Worm (Caenorhabditis elegans) whole organism, L3 larva: ENCODE data around the gene ctbp-1.

Experiments used
- ama-1 ChIP-seq: fragments of 150-350 bp; optimal IDR thresholded peaks from 2 replicates; lab custom pipeline; 2018
- ceh-16 ChIP-seq: sonication (generic microtip); optimal IDR thresholded peaks from 2 replicates; lab custom pipeline; 2017; ENCODE audit warnings: missing biosample characterization, missing genetic modification characterization
- ceh-28 ChIP-seq: fragments of 150-350 bp; optimal IDR thresholded peaks from 2 replicates; lab custom pipeline; 2014; ENCODE audit warnings: missing biosample characterization, missing genetic modification reagents, missing genetic modification characterization
- ceh-82 ChIP-seq: fragments of 150-350 bp; optimal IDR thresholded peaks from 2 replicates; lab custom pipeline; 2014; ENCODE audit warnings: missing biosample characterization, missing genetic modification characterization
- ceh-9 ChIP-seq: sonication (generic microtip); optimal IDR thresholded peaks from 2 replicates; lab custom pipeline; 2018; ENCODE audit warnings: missing biosample characterization, missing genetic modification characterization
- daf-12 ChIP-seq: fragments of 150-350 bp; optimal IDR thresholded peaks from 2 replicates; lab custom pipeline; 2014; ENCODE audit warnings: missing biosample characterization, missing genetic modification reagents, missing genetic modification characterization
- egl-27 ChIP-seq: sonication (generic microtip); optimal IDR thresholded peaks from 4 replicates; lab custom pipeline; 2017; ENCODE audit warnings: missing biosample characterization, missing genetic modification reagents, missing genetic modification characterization
- egl-5 ChIP-seq: fragments of 150-350 bp; optimal IDR thresholded peaks from 2 replicates; lab custom pipeline; 2017; ENCODE audit warnings: missing biosample characterization, missing genetic modification reagents, missing genetic modification characterization, inconsistent platforms
- elt-1 ChIP-seq: fragments of 150-350 bp; optimal IDR thresholded peaks from 2 replicates; lab custom pipeline; 2014; ENCODE audit warnings: missing biosample characterization, missing genetic modification characterization
- elt-2 ChIP-seq: sonication (generic microtip); optimal IDR thresholded peaks from 2 replicates; lab custom pipeline; 2016; ENCODE audit warnings: missing genetic modification reagents, mild to moderate bottlenecking, missing genetic modification characterization, missing compliant biosample characterization
- elt-3 ChIP-seq, 3 experiments: fragments of 150-350 bp in 1 of 3; sonication (generic microtip) in 2 of 3; optimal IDR thresholded peaks; 2 replicates in 2 of 3; 4 replicates in 1 of 3; lab custom pipeline; 2014 to 2017; ENCODE audit warnings: missing biosample characterization in 3 of 3, missing genetic modification characterization in 3 of 3
- eor-1 ChIP-seq, 2 experiments: fragments of 150-350 bp; optimal IDR thresholded peaks; 2 replicates each; lab custom pipeline; 2014 to 2018; ENCODE audit warnings: missing biosample characterization in 2 of 2, missing genetic modification characterization in 2 of 2
- fkh-10 ChIP-seq: sonication (generic microtip); optimal IDR thresholded peaks from 2 replicates; lab custom pipeline; 2017; ENCODE audit warnings: missing biosample characterization, missing genetic modification reagents, missing genetic modification characterization
- fkh-2 ChIP-seq: fragments of 150-350 bp; optimal IDR thresholded peaks from 2 replicates; lab custom pipeline; 2014; ENCODE audit warnings: missing biosample characterization, missing genetic modification reagents, missing genetic modification characterization
- fos-1 ChIP-seq: fragments of 150-350 bp; optimal IDR thresholded peaks from 2 replicates; lab custom pipeline; 2014; ENCODE audit warnings: missing biosample characterization, missing genetic modification characterization
- hmg-11 ChIP-seq: sonication (generic microtip); optimal IDR thresholded peaks from 2 replicates; lab custom pipeline; 2016; ENCODE audit warnings: missing genetic modification characterization, missing compliant biosample characterization
- jun-1 ChIP-seq: fragments of 150-350 bp; optimal IDR thresholded peaks from 2 replicates; lab custom pipeline; 2014; ENCODE audit warnings: missing biosample characterization, missing genetic modification reagents, missing genetic modification characterization
- lin-15B ChIP-seq: fragments of 150-350 bp; optimal IDR thresholded peaks from 2 replicates; lab custom pipeline; 2014; ENCODE audit warnings: missing biosample characterization, missing genetic modification characterization
- lsy-12 ChIP-seq: sonication (generic microtip); optimal IDR thresholded peaks from 2 replicates; lab custom pipeline; 2016; ENCODE audit warnings: mild to moderate bottlenecking, missing genetic modification characterization, missing compliant biosample characterization
- mdl-1 ChIP-seq: fragments of 150-350 bp; optimal IDR thresholded peaks from 2 replicates; lab custom pipeline; 2014; ENCODE audit warnings: missing biosample characterization, missing genetic modification characterization
- mml-1 ChIP-seq: fragments of 150-350 bp; sonication (generic microtip); optimal IDR thresholded peaks from 3 replicates; lab custom pipeline; 2014; ENCODE audit warnings: missing biosample characterization, missing genetic modification characterization
- nfya-1 ChIP-seq: sonication (generic microtip); optimal IDR thresholded peaks from 2 replicates; lab custom pipeline; 2017; ENCODE audit warnings: missing genetic modification characterization, mild to moderate bottlenecking, missing compliant biosample characterization, antibody characterized with exemption, moderate library complexity; ENCODE audit not compliant: insufficient read depth
- nhr-11 ChIP-seq: fragments of 150-350 bp; optimal IDR thresholded peaks from 2 replicates; lab custom pipeline; 2014; ENCODE audit warnings: missing biosample characterization, missing genetic modification characterization
- nhr-12 ChIP-seq: fragments of 150-350 bp; optimal IDR thresholded peaks from 2 replicates; lab custom pipeline; 2014; ENCODE audit warnings: missing biosample characterization, missing genetic modification characterization
- nhr-23 ChIP-seq: fragments of 150-350 bp; optimal IDR thresholded peaks from 2 replicates; lab custom pipeline; 2014; ENCODE audit warnings: missing biosample characterization, missing genetic modification reagents, missing genetic modification characterization
- nhr-237 ChIP-seq: fragments of 150-350 bp; optimal IDR thresholded peaks from 2 replicates; lab custom pipeline; 2014; ENCODE audit warnings: missing biosample characterization, missing genetic modification characterization
- nhr-28 ChIP-seq: fragments of 150-350 bp; optimal IDR thresholded peaks from 2 replicates; lab custom pipeline; 2014; ENCODE audit warnings: missing biosample characterization, missing genetic modification characterization
- nhr-43 ChIP-seq: sonication (generic microtip); optimal IDR thresholded peaks from 2 replicates; lab custom pipeline; 2016; ENCODE audit warnings: mild to moderate bottlenecking, missing genetic modification characterization, missing compliant biosample characterization; ENCODE audit not compliant: poor library complexity, severe bottlenecking
- nhr-67 ChIP-seq: fragments of 150-350 bp; optimal IDR thresholded peaks from 2 replicates; lab custom pipeline; 2014; ENCODE audit warnings: missing biosample characterization, missing genetic modification characterization
- nhr-76 ChIP-seq: fragments of 150-350 bp; sonication (generic microtip); optimal IDR thresholded peaks from 5 replicates; lab custom pipeline; 2014; ENCODE audit warnings: missing biosample characterization, missing genetic modification characterization
- nhr-77 ChIP-seq: fragments of 150-350 bp; optimal IDR thresholded peaks from 2 replicates; lab custom pipeline; 2014; ENCODE audit warnings: missing biosample characterization, missing genetic modification characterization
- pha-4 ChIP-seq: fragments of 150-350 bp; optimal IDR thresholded peaks from 2 replicates; lab custom pipeline; 2014; ENCODE audit warnings: missing biosample characterization, missing genetic modification reagents, missing genetic modification characterization
- pqm-1 ChIP-seq: fragments of 150-350 bp; optimal IDR thresholded peaks from 2 replicates; lab custom pipeline; 2017; ENCODE audit warnings: missing biosample characterization, missing genetic modification characterization, inconsistent platforms
- sea-2 ChIP-seq: fragments of 150-350 bp; sonication (generic microtip); optimal IDR thresholded peaks from 4 replicates; lab custom pipeline; 2014; ENCODE audit warnings: missing biosample characterization, missing genetic modification reagents, missing genetic modification characterization
- snpc-4 ChIP-seq: fragments of 150-350 bp; optimal IDR thresholded peaks from 2 replicates; lab custom pipeline; 2014; ENCODE audit warnings: missing biosample characterization, missing genetic modification characterization
- tbx-2 ChIP-seq: sonication (generic microtip); optimal IDR thresholded peaks from 2 replicates; lab custom pipeline; 2016; ENCODE audit warnings: mild to moderate bottlenecking, missing genetic modification characterization, missing compliant biosample characterization
- unc-39 ChIP-seq: sonication (generic microtip); optimal IDR thresholded peaks from 4 replicates; lab custom pipeline; 2017; ENCODE audit warnings: missing biosample characterization, missing genetic modification characterization
- unc-62 ChIP-seq: fragments of 150-350 bp; sonication (generic microtip); optimal IDR thresholded peaks from 4 replicates; lab custom pipeline; 2014; ENCODE audit warnings: missing biosample characterization, missing genetic modification reagents, missing genetic modification characterization
- zag-1 ChIP-seq: fragments of 150-350 bp; optimal IDR thresholded peaks from 2 replicates; lab custom pipeline; 2014; ENCODE audit warnings: missing biosample characterization, missing genetic modification characterization
- ztf-11 ChIP-seq: fragments of 150-350 bp; optimal IDR thresholded peaks from 2 replicates; lab custom pipeline; 2014; ENCODE audit warnings: missing biosample characterization, missing genetic modification characterization
- ztf-4 ChIP-seq: fragments of 150-350 bp; optimal IDR thresholded peaks from 2 replicates; lab custom pipeline; 2014; ENCODE audit warnings: missing biosample characterization, missing genetic modification characterization

The ctbp-1 gene

DNA sequence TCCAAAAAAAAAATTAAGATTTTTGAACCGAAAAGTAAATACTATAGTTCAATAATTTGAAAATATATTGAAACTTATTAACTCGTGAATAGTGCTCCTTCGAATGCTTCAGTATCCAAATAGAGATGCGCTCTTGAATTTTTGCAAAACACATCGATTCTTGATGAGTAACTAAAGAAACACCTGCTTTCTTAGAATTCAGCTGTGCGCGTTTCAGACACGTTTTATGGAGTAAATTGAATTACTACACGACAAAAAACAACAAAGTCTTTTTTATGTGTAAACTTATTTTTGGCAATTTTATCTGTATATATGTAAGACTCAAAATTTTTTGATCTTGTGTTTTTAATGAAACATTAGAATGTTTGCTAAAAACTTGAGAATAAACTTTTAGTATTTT lies 26.0 kb upstream of the ctbp-1 start:
- TF ChIP-seq nfya-1 (tag; lab: Kevin White, UChicago) (no peak), fkh-10 (GFP tag; lab: Kevin White, UChicago) (no peak), hmg-11 (no peak), tbx-2 (tag; lab: Kevin White, UChicago) (no peak), eor-1 (tag; optimal IDR thresholded peaks at IDR 0.05; lab: Kevin White, UChicago) (no peak), mdl-1 (tag; lab: Kevin White, UChicago) (no peak), nhr-77 (tag; lab: Kevin White, UChicago) (no peak), fkh-2 (tag; lab: Kevin White, UChicago) (no peak), fos-1 (tag; lab: Kevin White, UChicago) (no peak), ceh-82 (no peak), daf-12 (no peak), ama-1 (lab: Kevin White, UChicago) (no peak), nhr-76 (no peak), nhr-28 (no peak), elt-2 (tag; lab: Kevin White, UChicago) (no peak), nhr-43 (tag; lab: Kevin White, UChicago) (no peak)

- TF ChIP-seq jun-1 (tag; lab: Kevin White, UChicago) = no peak
- peak; percentile 23 for TF ChIP-seq egl-5 (tag; lab: Kevin White, UChicago)
- no peak for TF ChIP-seq hmg-11
- no peak for TF ChIP-seq ceh-82
- no peak for TF ChIP-seq nhr-28
- TF ChIP-seq ztf-11 = no peak
- no peak for TF ChIP-seq eor-1 (tag; optimal IDR thresholded peaks at IDR 0.05; lab: Kevin White, UChicago)
- no peak for TF ChIP-seq elt-1 (tag; lab: Kevin White, UChicago)
- TF ChIP-seq nhr-11 (tag; lab: Kevin White, UChicago) = peak; percentile 14
- TF ChIP-seq nfya-1 (tag; lab: Kevin White, UChicago) = peak; percentile 24
- no peak for TF ChIP-seq mml-1 (tag; lab: Kevin White, UChicago)
Measured at ce11 chrX:5837035-5837434, 25.5 kb upstream of the ctbp-1 start.

ce11 chrX:5839143-5839542 lies 23.4 kb upstream of the ctbp-1 start:
- TF ChIP-seq elt-1 (tag; lab: Kevin White, UChicago) (no peak), pha-4 (tag; lab: Kevin White, UChicago) (peak; percentile 90), elt-3 (tag; optimal IDR thresholded peaks at IDR 0.05; lab: Kevin White, UChicago) (no peak), fos-1 (tag; lab: Kevin White, UChicago) (no peak), ceh-16 (no peak), ceh-28 (tag; lab: Kevin White, UChicago) (peak; percentile 63), ztf-4 (no peak), hmg-11 (no peak), nhr-67 (tag; lab: Kevin White, UChicago) (no peak), sea-2 (GFP tag; lab: Kevin White, UChicago) (no peak), ztf-11 (no peak)
- TF ChIP-seq, all 47 proteins: peak for 2

DNA sequence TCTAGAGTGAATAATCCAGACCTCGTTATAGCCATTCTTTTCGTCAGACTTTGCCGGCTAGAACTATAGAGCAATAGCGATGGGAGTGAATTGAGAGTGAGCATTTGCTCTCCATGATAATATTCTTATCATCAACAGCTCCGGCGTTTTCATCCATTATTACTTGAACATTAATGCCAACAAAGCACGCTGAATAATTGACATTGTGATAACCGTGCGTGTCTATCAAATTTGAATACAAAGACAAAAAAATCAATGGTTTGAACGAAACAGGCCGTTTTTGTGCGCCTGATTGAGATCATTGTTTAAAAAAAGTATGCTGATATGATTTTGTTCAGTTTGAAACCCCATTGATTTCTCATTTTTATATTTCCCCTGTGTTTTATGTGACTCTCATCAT lies 22.9 kb upstream of the ctbp-1 start, which contains the start of gene dct-11:
Gene dct-11 (minus strand): TSS at position 136 of the 400 bp plus-strand sequence.
- TF ChIP-seq jun-1 (tag; lab: Kevin White, UChicago) (peak; percentile 27), nhr-237 (tag; lab: Kevin White, UChicago) (no peak), pha-4 (tag; lab: Kevin White, UChicago) (peak; percentile 31), egl-5 (tag; lab: Kevin White, UChicago) (no peak), nhr-28 (no peak), daf-12 (no peak), elt-2 (tag; lab: Kevin White, UChicago) (peak; percentile 94), pqm-1 (peak; percentile 93), elt-1 (tag; lab: Kevin White, UChicago) (no peak), nhr-67 (tag; lab: Kevin White, UChicago) (no peak)

- TF ChIP-seq unc-62 (GFP tag; lab: Kevin White, UChicago) (peak; percentile 96), lin-15B (peak; percentile 99), fkh-10 (GFP tag; lab: Kevin White, UChicago) (peak; percentile 97), ceh-82 (peak; percentile 94), fkh-2 (tag; lab: Kevin White, UChicago) (peak; percentile 62), ztf-11 (no peak), zag-1 (tag; lab: Kevin White, UChicago) (peak; percentile 74), nhr-12 (tag; lab: Kevin White, UChicago) (no peak), tbx-2 (tag; lab: Kevin White, UChicago) (peak; percentile 95), unc-39 (peak; percentile 7), nfya-1 (tag; lab: Kevin White, UChicago) (peak; percentile 98), nhr-77 (tag; lab: Kevin White, UChicago) (peak; percentile 93), daf-12 (peak; percentile 78), snpc-4 (tag; lab: Kevin White, UChicago) (peak; percentile 93), pha-4 (tag; lab: Kevin White, UChicago) (peak; percentile 100), nhr-23 (tag; lab: Kevin White, UChicago) (peak; percentile 100), lsy-12 (tag; lab: Kevin White, UChicago) (peak; percentile 98), ztf-4 (peak; percentile 94), ceh-16 (peak; percentile 78), egl-27 (tag; lab: Kevin White, UChicago) (peak; percentile 95), jun-1 (tag; lab: Kevin White, UChicago) (peak; percentile 99), eor-1 (tag; optimal IDR thresholded peaks at IDR 0.05; lab: Kevin White, UChicago) (peak in 1 of 2 experiments; percentile 36), ama-1 (lab: Kevin White, UChicago) (peak; percentile 94), ceh-9 (tag; lab: Kevin White, UChicago) (no peak), nhr-28 (peak; percentile 87)
Measured at ce11 chrX:5841060-5841642, 21.4 kb upstream of the ctbp-1 start, which contains the start of gene puf-9. Gene puf-9 (plus strand): TSS chrX:5841592.
